Fruit fly (Drosophila melanogaster): ENCODE results near the gene mRpL47.

Gene mRpL47

dm6 chr3R:9529387-9529897 lies 13.7 kb upstream of the mRpL47 start (continued):
- TF ChIP-seq CG2199 (GFP tag; IDR thresholded peaks at IDR 0.05) (peak; percentile 81; the same call in 2 of the 3 replicates), gce (GFP tag; IDR thresholded peaks at IDR 0.05) (no peak), Deaf1 (tag; optimal IDR thresholded peaks at IDR 0.05) (peak; percentile 7), Fer1 (GFP tag; optimal IDR thresholded peaks at IDR 0.05) (peak; percentile 19), Rfx (GFP tag; IDR thresholded peaks at IDR 0.05) (0 out of 2 replicates have a peak, but pooled peaks have one; percentile 4), da (GFP tag; optimal IDR thresholded peaks at IDR 0.05) (peak; percentile 14), chinmo (GFP tag; IDR thresholded peaks at IDR 0.05; ENCODE audit: partially characterized antibody) (peak; percentile 82; the same call in 2 of the 4 replicates), CG42726 (GFP tag; IDR thresholded peaks at IDR 0.05; ENCODE audit: partially characterized antibody) (no peak), lbe (GFP tag; optimal IDR thresholded peaks at IDR 0.05) (no peak), CG10565 (GFP tag; optimal IDR thresholded peaks at IDR 0.05) (no peak), knrl (GFP tag; IDR thresholded peaks at IDR 0.05; ENCODE audit: partially characterized antibody) (no peak), CG15514 (GFP tag; optimal IDR thresholded peaks at IDR 0.05) (peak; percentile 41), sens (GFP tag) (peak; percentile 15), Hr78 (GFP tag; optimal IDR thresholded peaks at IDR 0.05) (peak in 1 of 2 experiments; percentile 67), CG10543 (GFP tag; optimal IDR thresholded peaks at IDR 0.05) (peak; percentile 83), CG31224 (GFP tag; IDR thresholded peaks at IDR 0.05) (no peak), chm (GFP tag; IDR thresholded peaks at IDR 0.05) (no peak), CG4404 (GFP tag; IDR thresholded peaks at IDR 0.05) (no peak), nmo (GFP tag; optimal IDR thresholded peaks at IDR 0.05) (no peak), CG18764 (GFP tag; optimal IDR thresholded peaks at IDR 0.05) (no peak), ab (GFP tag; optimal IDR thresholded peaks at IDR 0.05) (no peak), Rx (GFP tag; IDR thresholded peaks at IDR 0.05) (no peak), Med (GFP tag) (peak; percentile 53), schlank (tag; optimal IDR thresholded peaks at IDR 0.05) (peak; percentile 19), CG34376 (GFP tag; optimal IDR thresholded peaks at IDR 0.05) (peak; percentile 37), Eip74EF (GFP tag; optimal IDR thresholded peaks at IDR 0.05) (no peak), Hmr (GFP tag; optimal IDR thresholded peaks at IDR 0.05) (peak; percentile 39), caup (GFP tag; optimal IDR thresholded peaks at IDR 0.05; ENCODE audit: severe bottlenecking) (peak; percentile 15), CG2120 (GFP tag; optimal IDR thresholded peaks at IDR 0.05) (peak; percentile 51), lab (GFP tag; optimal IDR thresholded peaks at IDR 0.05) (peak; percentile 45), tio (GFP tag; optimal IDR thresholded peaks at IDR 0.05) (no peak), mirr (GFP tag; optimal IDR thresholded peaks at IDR 0.05) (peak; percentile 80), pho (GFP tag; optimal IDR thresholded peaks at IDR 0.05) (peak; percentile 15), CG9437 (GFP tag; optimal IDR thresholded peaks at IDR 0.05) (no peak), sd (tag; optimal IDR thresholded peaks at IDR 0.05) (peak; percentile 69), Hr39 (optimal IDR thresholded peaks at IDR 0.05) (no peak), her (GFP tag; optimal IDR thresholded peaks at IDR 0.05) (peak; percentile 19), CG30020 (tag; optimal IDR thresholded peaks at IDR 0.05) (no peak), CG13775 (GFP tag; optimal IDR thresholded peaks at IDR 0.05) (no peak), MTF-1 (GFP tag; optimal IDR thresholded peaks at IDR 0.05; ENCODE audit: borderline replicate concordance) (no peak), yki (optimal IDR thresholded peaks at IDR 0.05) (no peak), CG2678 (tag; optimal IDR thresholded peaks at IDR 0.05) (peak; percentile 25), sug (tag; optimal IDR thresholded peaks at IDR 0.05) (peak; percentile 81), CG7928 (GFP tag; optimal IDR thresholded peaks at IDR 0.05) (no peak), Spps (tag; optimal IDR thresholded peaks at IDR 0.05) (no peak), seq (GFP tag; IDR thresholded peaks at IDR 0.05) (no peak), disco-r (GFP tag; optimal IDR thresholded peaks at IDR 0.05) (no peak), Dbx (GFP tag; IDR thresholded peaks at IDR 0.05) (no peak), Opbp (GFP tag; IDR thresholded peaks at IDR 0.05; ENCODE audit: partially characterized antibody) (no peak), HLHmδ (GFP tag; optimal IDR thresholded peaks at IDR 0.05) (no peak)
